Fruit fly (Drosophila melanogaster): ENCODE data around the gene CG13096.

- TF ChIP-seq EcR (GFP tag; optimal IDR thresholded peaks at IDR 0.05): no peak
- no peak for TF ChIP-seq CG8478 (optimal IDR thresholded peaks at IDR 0.05)
- TF ChIP-seq psq (optimal IDR thresholded peaks at IDR 0.05): no peak
- no peak for TF ChIP-seq pan (optimal IDR thresholded peaks at IDR 0.05)
Observed at dm6 chr2L:8543102-8543501, 31.4 kb upstream of the CG13096 start.

All from whole organism.